Worm (Caenorhabditis elegans): ENCODE results near the gene fbxc-50.

DNA sequence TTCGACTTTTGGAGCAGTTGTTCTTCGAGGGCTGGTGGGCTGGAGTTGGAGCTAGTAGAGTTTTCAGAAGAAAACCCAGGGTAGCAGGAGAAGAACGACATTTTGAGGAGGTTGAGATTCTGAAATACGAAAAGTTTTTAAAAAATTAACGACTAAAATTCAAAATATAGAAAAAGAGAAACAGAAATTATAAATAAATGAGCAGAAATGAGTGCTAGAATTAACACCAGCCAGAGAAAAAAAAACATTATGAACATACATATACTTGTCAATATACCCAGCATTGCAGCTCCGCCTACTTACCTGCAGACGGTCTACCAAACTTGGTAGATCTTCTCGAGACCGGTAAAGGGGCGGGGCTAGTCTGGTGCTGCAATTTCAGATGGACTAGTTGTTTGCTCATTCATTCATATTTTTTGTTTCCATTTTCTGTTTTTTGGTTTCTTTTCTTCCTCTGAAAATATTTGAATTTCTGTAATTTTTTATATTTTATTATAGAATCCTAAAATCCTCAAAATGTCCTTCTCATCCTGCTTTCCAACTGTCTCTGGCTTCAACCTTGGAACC, 41.4 kb downstream of the fbxc-50 start, which contains the start of the genes ZC239.20 and ZC239.21:
- TF ChIP-seq snpc-4 (tag; optimal IDR thresholded peaks at IDR 0.05) (no peak), set-16 (GFP tag; IDR thresholded peaks at IDR 0.05) (no peak), lim-7 (GFP tag; IDR thresholded peaks at IDR 0.05) (no peak), nhr-11 (tag; optimal IDR thresholded peaks at IDR 0.05) (no peak), unc-62 (GFP tag; optimal IDR thresholded peaks at IDR 0.05 in 1 of 2) (no peak), unc-62 (tag; optimal IDR thresholded peaks at IDR 0.05) (no peak), nhr-102 (tag; optimal IDR thresholded peaks at IDR 0.05) (no peak), ces-1 (GFP tag; optimal IDR thresholded peaks at IDR 0.05) (no peak), cey-2 (tag; optimal IDR thresholded peaks at IDR 0.05; ENCODE audit: borderline replicate concordance, insufficient read depth) (no peak), lsy-2 (tag; optimal IDR thresholded peaks at IDR 0.05) (no peak), tra-1 (GFP tag; IDR thresholded peaks at IDR 0.05) (no peak)
